Fruit fly (Drosophila melanogaster): ENCODE data around the gene CtsB.
A peak's percentile ranks its signal among the peaks of the same experiment; 100 is the strongest.

The CtsB gene

dm6 chrX:13817418-13818171 is 35.6 kb upstream of the CtsB start (continued):
- TF ChIP-seq CG13424 (tag; optimal IDR thresholded peaks at IDR 0.05) = peak; percentile 41
- no peak for TF ChIP-seq Spps (tag; optimal IDR thresholded peaks at IDR 0.05)
- peak; percentile 39; the same call in 1 of the 3 replicates for TF ChIP-seq CG17361 (GFP tag; IDR thresholded peaks at IDR 0.05)
- TF ChIP-seq Nf-YC (tag; optimal IDR thresholded peaks at IDR 0.05) = no peak
- peak; percentile 48 for TF ChIP-seq Oli (tag; optimal IDR thresholded peaks at IDR 0.05)
- no peak for TF ChIP-seq CG30431 (GFP tag; optimal IDR thresholded peaks at IDR 0.05)
- TF ChIP-seq CG10147 (GFP tag; optimal IDR thresholded peaks at IDR 0.05) = peak; percentile 4
- TF ChIP-seq fd96Cb (tag; optimal IDR thresholded peaks at IDR 0.05) = peak; percentile 37
- no peak for TF ChIP-seq sens-2 (GFP tag; IDR thresholded peaks at IDR 0.05)
- TF ChIP-seq CG18619 (GFP tag; optimal IDR thresholded peaks at IDR 0.05) = peak; percentile 36
- TF ChIP-seq ttk (GFP tag; IDR thresholded peaks at IDR 0.05) = no peak
- TF ChIP-seq CG9727 (GFP tag; optimal IDR thresholded peaks at IDR 0.05) = peak; percentile 40
- TF ChIP-seq so (GFP tag; IDR thresholded peaks at IDR 0.05) = peak; percentile 78
- peak; percentile 16 for TF ChIP-seq pho (GFP tag; optimal IDR thresholded peaks at IDR 0.05)
- no peak for TF ChIP-seq hth (optimal IDR thresholded peaks at IDR 0.05)
- TF ChIP-seq pfk (GFP tag; optimal IDR thresholded peaks at IDR 0.05) = no peak
- TF ChIP-seq CG1602 (GFP tag; optimal IDR thresholded peaks at IDR 0.05) = peak; percentile 26
- TF ChIP-seq CG8924 (tag; optimal IDR thresholded peaks at IDR 0.05) = peak; percentile 29
- TF ChIP-seq dmrt11E (tag; optimal IDR thresholded peaks at IDR 0.05) = no peak
- TF ChIP-seq CG10462 (GFP tag; optimal IDR thresholded peaks at IDR 0.05) = no peak
- peak; percentile 5 for TF ChIP-seq CG1603 (tag; optimal IDR thresholded peaks at IDR 0.05)
- peak; percentile 47 for TF ChIP-seq Xbp1 (GFP tag; optimal IDR thresholded peaks at IDR 0.05)
- no peak for TF ChIP-seq Lpt (GFP tag; optimal IDR thresholded peaks at IDR 0.05)
- TF ChIP-seq dysf (GFP tag; IDR thresholded peaks at IDR 0.05) = peak; percentile 52; the same call in 1 of the 3 replicates
- TF ChIP-seq Bteb2 (GFP tag; optimal IDR thresholded peaks at IDR 0.05) = peak; percentile 24
- peak; percentile 4 for TF ChIP-seq scrt (GFP tag; optimal IDR thresholded peaks at IDR 0.05)
- TF ChIP-seq pan (optimal IDR thresholded peaks at IDR 0.05) = no peak
- peak in 1 of 2 experiments; percentile 43 for TF ChIP-seq pan (GFP tag; optimal IDR thresholded peaks at IDR 0.05 in 1 of 2, IDR thresholded peaks at IDR 0.05 in 1 of 2)
- 0 out of 2 replicates have a peak, but pooled peaks have one; percentile 18 for TF ChIP-seq CG10366 (GFP tag; IDR thresholded peaks at IDR 0.05)
- TF ChIP-seq E2f2 (GFP tag; IDR thresholded peaks at IDR 0.05) = 0 out of 2 replicates have a peak, but pooled peaks have one; percentile 26
- TF ChIP-seq CrebB (tag; optimal IDR thresholded peaks at IDR 0.05) = peak; percentile 19
- TF ChIP-seq rib (GFP tag; IDR thresholded peaks at IDR 0.05) = peak; percentile 43; the same call in 1 of the 2 replicates
- no peak for TF ChIP-seq CG13123 (GFP tag; optimal IDR thresholded peaks at IDR 0.05)

- TF ChIP-seq Drgx (GFP tag; IDR thresholded peaks at IDR 0.05) (peak; percentile 75), salm (tag; optimal IDR thresholded peaks at IDR 0.05) (peak; percentile 37), Dek (tag; optimal IDR thresholded peaks at IDR 0.05) (peak; percentile 28), nau (GFP tag; optimal IDR thresholded peaks at IDR 0.05) (peak; percentile 53), CG30431 (GFP tag; optimal IDR thresholded peaks at IDR 0.05) (peak; percentile 6), CG3163 (GFP tag; optimal IDR thresholded peaks at IDR 0.05) (peak; percentile 8), Dbx (GFP tag; IDR thresholded peaks at IDR 0.05) (no peak), CG42726 (GFP tag; IDR thresholded peaks at IDR 0.05; ENCODE audit: partially characterized antibody) (no peak), tup (GFP tag; optimal IDR thresholded peaks at IDR 0.05) (no peak), lbe (GFP tag; optimal IDR thresholded peaks at IDR 0.05) (peak; percentile 8), CG1792 (GFP tag; optimal IDR thresholded peaks at IDR 0.05) (peak; percentile 38), gro (GFP tag; optimal IDR thresholded peaks at IDR 0.05) (no peak), prd (optimal IDR thresholded peaks at IDR 0.05) (no peak), prd (GFP tag; IDR thresholded peaks at IDR 0.05) (peak; percentile 71; the same call in 2 of the 3 replicates), CG7745 (tag; optimal IDR thresholded peaks at IDR 0.05) (no peak), Dll (GFP tag; IDR thresholded peaks at IDR 0.05; ENCODE audit: partially characterized antibody) (no peak), dmrt11E (tag; optimal IDR thresholded peaks at IDR 0.05) (peak; percentile 36), CG43689 (GFP tag; IDR thresholded peaks at IDR 0.05) (no peak), zen2 (GFP tag; IDR thresholded peaks at IDR 0.05; ENCODE audit: partially characterized antibody) (no peak)
These were observed 33.7 kb upstream of the CtsB start for dm6 chrX:13815526-13816173.
